Worm (Caenorhabditis elegans) whole organism, L3 larva: ENCODE data around the gene slr-2.

Experiments
- R02D3.7 ChIP-seq: fragments of 150-350 bp; optimal IDR thresholded peaks from 2 replicates; lab custom pipeline; 2014; ENCODE audit warnings: missing biosample characterization, missing genetic modification characterization
- ama-1 ChIP-seq: fragments of 150-350 bp; optimal IDR thresholded peaks from 2 replicates; lab custom pipeline; 2018
- elt-3 ChIP-seq, 3 experiments: fragments of 150-350 bp in 1 of 3; sonication (generic microtip) in 2 of 3; optimal IDR thresholded peaks; 2 replicates in 2 of 3; 4 replicates in 1 of 3; lab custom pipeline; 2014 to 2017; ENCODE audit warnings: missing biosample characterization in 3 of 3, missing genetic modification characterization in 3 of 3
- lin-15B ChIP-seq: fragments of 150-350 bp; optimal IDR thresholded peaks from 2 replicates; lab custom pipeline; 2014; ENCODE audit warnings: missing biosample characterization, missing genetic modification characterization
- mdl-1 ChIP-seq: fragments of 150-350 bp; optimal IDR thresholded peaks from 2 replicates; lab custom pipeline; 2014; ENCODE audit warnings: missing biosample characterization, missing genetic modification characterization
- nhr-12 ChIP-seq: fragments of 150-350 bp; optimal IDR thresholded peaks from 2 replicates; lab custom pipeline; 2014; ENCODE audit warnings: missing biosample characterization, missing genetic modification characterization
- nhr-28 ChIP-seq: fragments of 150-350 bp; optimal IDR thresholded peaks from 2 replicates; lab custom pipeline; 2014; ENCODE audit warnings: missing biosample characterization, missing genetic modification characterization
- pha-4 ChIP-seq: fragments of 150-350 bp; optimal IDR thresholded peaks from 2 replicates; lab custom pipeline; 2014; ENCODE audit warnings: missing biosample characterization, missing genetic modification reagents, missing genetic modification characterization
- pqm-1 ChIP-seq: fragments of 150-350 bp; optimal IDR thresholded peaks from 2 replicates; lab custom pipeline; 2017; ENCODE audit warnings: missing biosample characterization, missing genetic modification characterization, inconsistent platforms
- unc-62 ChIP-seq: fragments of 150-350 bp; sonication (generic microtip); optimal IDR thresholded peaks from 4 replicates; lab custom pipeline; 2014; ENCODE audit warnings: missing biosample characterization, missing genetic modification reagents, missing genetic modification characterization

DNA sequence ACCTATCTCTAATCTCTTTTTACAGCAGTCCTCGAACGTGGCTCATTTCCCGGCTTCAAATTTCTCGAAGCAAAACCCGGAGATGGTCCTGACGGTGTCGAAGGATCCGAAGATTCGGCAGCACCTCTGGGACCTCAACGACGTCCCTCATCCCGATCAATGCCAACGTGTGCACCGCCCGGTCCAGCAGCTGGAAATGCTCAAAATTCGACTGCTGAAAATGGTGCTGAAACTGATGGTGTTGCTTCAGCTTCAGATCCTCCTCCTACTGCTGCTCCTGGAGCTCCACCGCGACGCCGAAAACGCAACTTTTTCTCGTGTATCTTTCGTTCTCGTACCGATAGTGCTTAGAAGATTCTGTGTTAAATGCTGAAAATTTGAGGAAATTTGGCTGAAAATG, 19.1 kb downstream of the slr-2 start:
- TF ChIP-seq unc-62 (no peak), pqm-1 (tag; lab: Kevin White, UChicago) (no peak), mdl-1 (tag; lab: Kevin White, UChicago) (no peak), lin-15B (tag; lab: Kevin White, UChicago) (no peak), nhr-12 (tag; lab: Kevin White, UChicago) (no peak), elt-3 (tag; optimal IDR thresholded peaks at IDR 0.05; lab: Kevin White, UChicago) (no peak), nhr-28 (tag; lab: Kevin White, UChicago) (no peak), pha-4 (tag; lab: Kevin White, UChicago) (no peak), ama-1 (no peak), R02D3.7 (tag; lab: Kevin White, UChicago) (no peak)
